Worm (Caenorhabditis elegans): ENCODE data around the gene srt-73.

- TF ChIP-seq ceh-43 (GFP tag; optimal IDR thresholded peaks at IDR 0.05) (no peak), lin-13 (tag; optimal IDR thresholded peaks at IDR 0.05) (no peak)
Observed at ce11 chrIV:7870451-7870850, 8.7 kb upstream of the srt-73 start, which contains the start of gene T06C10.3.
